Fruit fly (Drosophila melanogaster) whole organism, embryonic: ENCODE measurements around the gene alpha-Est7.

Experiments
- ATbp ChIP-seq: fragments of 200-800 bp; sonication (Bioruptor generic); optimal IDR thresholded peaks from 2 replicates; lab custom pipeline; 2017; ENCODE audit warnings: missing biosample characterization, mild to moderate bottlenecking, missing genetic modification characterization, missing genetic modification reagents
- Asciz ChIP-seq: fragments of 200-800 bp; sonication (Bioruptor generic); optimal IDR thresholded peaks from 2 replicates; lab custom pipeline; 2017; ENCODE audit warnings: missing biosample characterization, mild to moderate bottlenecking, missing genetic modification characterization, missing genetic modification reagents
- CG11456 ChIP-seq: fragments of 200-800 bp; sonication (Bioruptor generic); IDR thresholded peaks from 3 replicates; pipeline ENCODE4 v1.3.6; 2022; ENCODE audit warnings: missing biosample characterization, missing genetic modification characterization
- CG11504 ChIP-seq: fragments of 200-800 bp; sonication (Bioruptor generic); optimal IDR thresholded peaks from 3 replicates; lab custom pipeline; 2019; ENCODE audit warnings: missing biosample characterization, mild to moderate bottlenecking, missing genetic modification characterization, moderate library complexity
- CG12071 ChIP-seq: fragments of 200-800 bp; sonication (Bioruptor generic); optimal IDR thresholded peaks from 3 replicates; lab custom pipeline; 2018; ENCODE audit warnings: missing biosample characterization, mild to moderate bottlenecking, missing genetic modification characterization
- CG12155 ChIP-seq: fragments of 200-800 bp; sonication (Bioruptor generic); optimal IDR thresholded peaks from 3 replicates; lab custom pipeline; 2016; ENCODE audit warnings: missing biosample characterization, missing genetic modification characterization
- CG12219 ChIP-seq: fragments of 200-800 bp; sonication (Bioruptor generic); optimal IDR thresholded peaks from 3 replicates; lab custom pipeline; 2018; ENCODE audit warnings: missing biosample characterization, mild to moderate bottlenecking, missing genetic modification characterization
- CG12659 ChIP-seq: fragments of 200-800 bp; sonication (Bioruptor generic); optimal IDR thresholded peaks from 3 replicates; lab custom pipeline; 2017; ENCODE audit warnings: mild to moderate bottlenecking, missing biosample characterization, missing genetic modification reagents, missing genetic modification characterization
- CG12942 ChIP-seq: fragments of 200-800 bp; sonication (Bioruptor generic); optimal IDR thresholded peaks from 3 replicates; lab custom pipeline; 2016; ENCODE audit warnings: missing biosample characterization, missing genetic modification characterization
- CG14014 ChIP-seq: fragments of 200-800 bp; sonication (Bioruptor generic); IDR thresholded peaks from 2 replicates; pipeline ENCODE4 v1.3.6; 2022; ENCODE audit warnings: missing biosample characterization, missing genetic modification characterization
- CG30431 ChIP-seq: fragments of 200-800 bp; sonication (Bioruptor generic); optimal IDR thresholded peaks from 2 replicates; lab custom pipeline; 2017; ENCODE audit warnings: missing biosample characterization, missing genetic modification characterization
- CG31224 ChIP-seq: fragments of 200-800 bp; sonication (Bioruptor generic); IDR thresholded peaks from 2 replicates; pipeline ENCODE4 v1.3.6; 2022; ENCODE audit warnings: missing biosample characterization, missing genetic modification characterization
- CG32532 ChIP-seq: fragments of 200-800 bp; sonication (Bioruptor generic); IDR thresholded peaks from 2 replicates; pipeline ENCODE4 v1.3.6; 2022; ENCODE audit warnings: missing biosample characterization, missing genetic modification characterization
- CG34224 ChIP-seq: fragments of 200-800 bp; sonication (Bioruptor generic); IDR thresholded peaks from 3 replicates; pipeline ENCODE4 v1.3.6; 2022; ENCODE audit warnings: missing biosample characterization, missing genetic modification characterization; ENCODE audit not compliant: partially characterized antibody
- CG4328 ChIP-seq: fragments of 200-800 bp; sonication (Bioruptor generic); optimal IDR thresholded peaks from 3 replicates; lab custom pipeline; 2017; ENCODE audit warnings: missing biosample characterization, missing genetic modification reagents, missing genetic modification characterization
- CG6683 ChIP-seq: fragments of 200-800 bp; sonication (Bioruptor generic); optimal IDR thresholded peaks from 2 replicates; lab custom pipeline; 2017; ENCODE audit warnings: missing biosample characterization, mild to moderate bottlenecking, missing genetic modification characterization, missing genetic modification reagents
- CG7839 ChIP-seq: fragments of 200-800 bp; sonication (Bioruptor generic); optimal IDR thresholded peaks from 3 replicates; lab custom pipeline; 2018; ENCODE audit warnings: missing biosample characterization, mild to moderate bottlenecking, missing genetic modification characterization, moderate library complexity
- CG8290 ChIP-seq, 3 experiments: fragments of 200-800 bp; sonication (Bioruptor generic); optimal IDR thresholded peaks; 2 replicates each; lab custom pipeline; 2016 to 2019; ENCODE audit warnings: missing biosample characterization in 3 of 3, missing genetic modification characterization in 3 of 3, mild to moderate bottlenecking in 2 of 3, moderate library complexity in 1 of 3
- CG8765 ChIP-seq: fragments of 200-800 bp; sonication (Bioruptor generic); IDR thresholded peaks from 2 replicates; pipeline ENCODE4 v1.3.6; 2022; ENCODE audit warnings: missing biosample characterization, missing genetic modification characterization
- CTCF ChIP-seq: fragments of 200-800 bp; sonication (Bioruptor generic); optimal IDR thresholded peaks from 2 replicates; lab custom pipeline; 2017; ENCODE audit warnings: missing biosample characterization, mild to moderate bottlenecking, missing genetic modification characterization, moderate library complexity
- Camta ChIP-seq: fragments of 200-800 bp; sonication (Bioruptor generic); optimal IDR thresholded peaks from 2 replicates; lab custom pipeline; 2016; ENCODE audit warnings: missing biosample characterization, missing genetic modification characterization
- Dbx ChIP-seq: fragments of 200-800 bp; sonication (Bioruptor generic); IDR thresholded peaks from 3 replicates; pipeline ENCODE4 v1.3.6; 2022; ENCODE audit warnings: missing biosample characterization, missing genetic modification characterization
- Drgx ChIP-seq: fragments of 200-800 bp; sonication (Bioruptor generic); IDR thresholded peaks from 2 replicates; pipeline ENCODE4 v1.3.6; 2022; ENCODE audit warnings: missing biosample characterization, missing genetic modification characterization
- HLH3B ChIP-seq: fragments of 200-800 bp; sonication (Bioruptor generic); IDR thresholded peaks from 2 replicates; pipeline ENCODE4 v1.3.6; 2022; ENCODE audit warnings: missing biosample characterization, missing genetic modification characterization
- HLH54F ChIP-seq: fragments of 200-800 bp; sonication (Bioruptor generic); optimal IDR thresholded peaks from 3 replicates; lab custom pipeline; 2016; ENCODE audit warnings: missing biosample characterization, missing genetic modification characterization
- MESR4 ChIP-seq: fragments of 200-800 bp; sonication (Bioruptor generic); optimal IDR thresholded peaks from 2 replicates; lab custom pipeline; 2018; ENCODE audit warnings: missing biosample characterization, mild to moderate bottlenecking, missing genetic modification characterization, moderate library complexity
- Nf-YC ChIP-seq: fragments of 200-800 bp; optimal IDR thresholded peaks from 3 replicates; lab custom pipeline; 2019; ENCODE audit warnings: missing biosample characterization, mild to moderate bottlenecking, missing genetic modification characterization, moderate library complexity
- Ravus ChIP-seq: fragments of 200-800 bp; sonication (Bioruptor generic); IDR thresholded peaks from 2 replicates; pipeline ENCODE4 v1.3.6; 2022; ENCODE audit warnings: missing biosample characterization, missing genetic modification characterization
- Rfx ChIP-seq: fragments of 200-800 bp; sonication (Bioruptor generic); IDR thresholded peaks from 2 replicates; pipeline ENCODE4 v1.3.6; 2022; ENCODE audit warnings: missing biosample characterization, missing genetic modification characterization
- Side ChIP-seq: fragments of 200-800 bp; sonication (Bioruptor generic); optimal IDR thresholded peaks from 2 replicates; lab custom pipeline; 2016; ENCODE audit warnings: missing biosample characterization, missing genetic modification characterization
- TFAM ChIP-seq: fragments of 200-800 bp; sonication (Bioruptor generic); optimal IDR thresholded peaks from 2 replicates; lab custom pipeline; 2017; ENCODE audit warnings: missing biosample characterization, missing genetic modification characterization, inconsistent platforms
- ap ChIP-seq: fragments of 200-800 bp; sonication (Bioruptor generic); IDR thresholded peaks from 2 replicates; pipeline ENCODE4 v1.3.6; 2022; ENCODE audit warnings: missing biosample characterization, missing genetic modification characterization
- bbx ChIP-seq: fragments of 200-800 bp; sonication (Bioruptor generic); IDR thresholded peaks from 2 replicates; pipeline ENCODE4 v1.3.6; 2022; ENCODE audit warnings: missing biosample characterization, missing genetic modification characterization; ENCODE audit not compliant: partially characterized antibody
- bcd ChIP-seq: fragments of 200-800 bp; sonication (Bioruptor generic); optimal IDR thresholded peaks from 2 replicates; lab custom pipeline; 2017; ENCODE audit warnings: missing biosample characterization, mild to moderate bottlenecking, missing genetic modification characterization
- crol ChIP-seq: fragments of 200-800 bp; sonication (Bioruptor generic); IDR thresholded peaks from 2 replicates; pipeline ENCODE4 v1.3.6; 2022; ENCODE audit warnings: missing biosample characterization, missing genetic modification characterization
- dmrt11E ChIP-seq: fragments of 200-800 bp; sonication (Bioruptor generic); optimal IDR thresholded peaks from 3 replicates; lab custom pipeline; 2018; ENCODE audit warnings: missing biosample characterization, mild to moderate bottlenecking, missing genetic modification characterization, moderate library complexity
- fd102C ChIP-seq: fragments of 200-800 bp; sonication (Bioruptor generic); optimal IDR thresholded peaks from 2 replicates; lab custom pipeline; 2018; ENCODE audit warnings: missing biosample characterization, mild to moderate bottlenecking, missing genetic modification characterization, moderate library complexity
- grn ChIP-seq: fragments of 200-800 bp; sonication (Bioruptor generic); optimal IDR thresholded peaks from 3 replicates; lab custom pipeline; 2017; ENCODE audit warnings: missing biosample characterization, missing genetic modification characterization
- gro ChIP-seq: fragments of 200-800 bp; sonication (Bioruptor generic); optimal IDR thresholded peaks from 2 replicates; lab custom pipeline; 2016; ENCODE audit warnings: missing biosample characterization, missing genetic modification characterization
- gsb ChIP-seq: fragments of 200-800 bp; sonication (Bioruptor generic); IDR thresholded peaks from 2 replicates; pipeline ENCODE4 v1.3.6; 2022; ENCODE audit warnings: missing biosample characterization, missing genetic modification characterization
- jing ChIP-seq: fragments of 200-800 bp; sonication (Bioruptor generic); optimal IDR thresholded peaks from 2 replicates; lab custom pipeline; 2018; ENCODE audit warnings: missing biosample characterization, mild to moderate bottlenecking, missing genetic modification characterization
- odd ChIP-seq: fragments of 200-800 bp; sonication (Bioruptor generic); optimal IDR thresholded peaks from 2 replicates; lab custom pipeline; 2017; ENCODE audit warnings: missing biosample characterization, mild to moderate bottlenecking, missing genetic modification characterization
- peb ChIP-seq: fragments of 200-800 bp; sonication (Bioruptor generic); IDR thresholded peaks from 2 replicates; pipeline ENCODE4 v1.3.6; 2022; ENCODE audit warnings: missing biosample characterization, missing genetic modification characterization
- prd ChIP-seq, 3 experiments: fragments of >200 bp in 2 of 3; fragments of 200-800 bp in 1 of 3; sonication (Bioruptor generic) in 1 of 3; optimal IDR thresholded peaks in 2 of 3; IDR thresholded peaks in 1 of 3; 2 replicates in 2 of 3; 3 replicates in 1 of 3; pipeline versions ENCODE4 v1.3.6 to Lab custom; 2017 to 2022; ENCODE audit warnings: missing biosample characterization in 1 of 3, missing genetic modification characterization in 1 of 3
- pum ChIP-seq: fragments of 200-800 bp; sonication (Bioruptor generic); optimal IDR thresholded peaks from 2 replicates; lab custom pipeline; 2016; ENCODE audit warnings: missing biosample characterization, missing genetic modification characterization
- ro ChIP-seq: fragments of 200-800 bp; sonication (Bioruptor generic); IDR thresholded peaks from 2 replicates; pipeline ENCODE4 v1.3.6; 2022; ENCODE audit warnings: missing biosample characterization, missing genetic modification characterization
- so ChIP-seq: fragments of 200-800 bp; sonication (Bioruptor generic); IDR thresholded peaks from 3 replicates; pipeline ENCODE4 v1.3.6; 2022; ENCODE audit warnings: missing biosample characterization, missing genetic modification characterization
- tap ChIP-seq: fragments of 200-800 bp; optimal IDR thresholded peaks from 3 replicates; lab custom pipeline; 2019; ENCODE audit warnings: missing biosample characterization, mild to moderate bottlenecking, missing genetic modification characterization, moderate library complexity
- tll ChIP-seq, 2 experiments: fragments of 200-800 bp in 1 of 2; fragments of >200 bp in 1 of 2; sonication (Bioruptor generic) in 1 of 2; optimal IDR thresholded peaks; 2 replicates each; lab custom pipeline; 2017 to 2019; ENCODE audit warnings: missing biosample characterization in 2 of 2, missing genetic modification characterization in 2 of 2, mild to moderate bottlenecking in 1 of 2, moderate library complexity in 1 of 2
- vfl ChIP-seq: fragments of 200-800 bp; sonication (Bioruptor generic); optimal IDR thresholded peaks from 2 replicates; lab custom pipeline; 2016; ENCODE audit warnings: missing biosample characterization, missing genetic modification characterization

alpha-Est7 gene

DNA sequence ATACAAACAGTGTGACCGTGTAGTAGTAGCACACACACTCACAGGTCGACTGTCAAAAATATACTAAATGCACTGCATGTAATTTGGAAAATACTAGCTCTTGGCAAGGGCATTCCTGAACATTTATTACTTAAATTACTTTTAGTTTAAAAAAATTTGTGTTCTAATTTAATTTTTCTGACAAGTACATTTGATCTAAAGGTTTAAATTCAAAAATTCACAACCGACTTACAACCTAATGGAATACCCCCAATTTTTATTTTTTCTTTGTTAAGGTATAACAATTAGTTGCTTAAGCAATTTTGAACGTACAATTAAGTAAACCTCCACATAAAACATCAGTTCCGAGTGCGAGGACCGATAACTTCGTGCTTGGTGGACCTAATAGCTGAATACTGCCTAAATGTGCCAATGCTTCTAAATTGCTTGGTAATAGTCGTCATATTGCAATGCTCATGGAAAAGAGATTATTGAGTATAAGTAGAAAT lies 49.7 kb downstream of the alpha-Est7 start, which contains the start of gene CG1142 (continued):
- TF ChIP-seq pum (peak; percentile 94), CG12942 (GFP tag; lab: Kevin White, UChicago) (peak; percentile 97), gsb (GFP tag; lab: Robert Waterston, UW) (peak; percentile 97), Ravus (GFP tag; lab: Robert Waterston, UW) (peak; percentile 95), TFAM (peak; percentile 93), CG11456 (GFP tag; lab: Robert Waterston, UW) (peak; percentile 98), CG12219 (GFP tag; lab: Kevin White, UChicago) (peak; percentile 98), Camta (GFP tag; lab: Kevin White, UChicago) (peak; percentile 93), HLH54F (GFP tag; lab: Kevin White, UChicago) (peak; percentile 95), ro (GFP tag; lab: Robert Waterston, UW) (peak; percentile 94), grn (peak; percentile 72), tap (tag; lab: Kevin White, UChicago) (peak; percentile 99), fd102C (GFP tag; lab: Kevin White, UChicago) (peak; percentile 97), HLH3B (GFP tag; lab: Robert Waterston, UW) (peak; percentile 97), crol (GFP tag; lab: Robert Waterston, UW) (peak; percentile 81), CG12071 (GFP tag; lab: Kevin White, UChicago) (peak; percentile 97), CG7839 (tag; lab: Kevin White, UChicago) (peak; percentile 99), so (GFP tag; lab: Robert Waterston, UW) (peak; percentile 99), tll (GFP tag; optimal IDR thresholded peaks at IDR 0.05; lab: Kevin White, UChicago) (peak in 1 of 2 experiments; percentile 86), CG8290 (GFP tag; optimal IDR thresholded peaks at IDR 0.05; lab: Kevin White, UChicago) (peak; percentile 89), CG8290 (tag; optimal IDR thresholded peaks at IDR 0.05; lab: Kevin White, UChicago) (peak; percentile 94 to 96), ap (peak; percentile 99), CG30431 (GFP tag; lab: Kevin White, UChicago) (peak; percentile 93), CTCF (peak; percentile 73), peb (GFP tag; lab: Robert Waterston, UW) (peak; percentile 95), CG6683 (GFP tag; lab: Kevin White, UChicago) (peak; percentile 95), jing (GFP tag; lab: Kevin White, UChicago) (peak; percentile 94), dmrt11E (peak; percentile 100), CG14014 (GFP tag; lab: Robert Waterston, UW) (peak; percentile 99), MESR4 (peak; percentile 60), CG12659 (peak; percentile 99), bbx (GFP tag; lab: Robert Waterston, UW) (no peak), Rfx (GFP tag; lab: Robert Waterston, UW) (peak; percentile 99), odd (GFP tag; lab: Kevin White, UChicago) (peak; percentile 95), CG8765 (peak; percentile 98), CG34224 (GFP tag; lab: Robert Waterston, UW) (no peak), Nf-YC (tag; lab: Kevin White, UChicago) (peak; percentile 90), Drgx (GFP tag; lab: Robert Waterston, UW) (peak; percentile 98), vfl (peak; percentile 94), Asciz (peak; percentile 97), ATbp (GFP tag; lab: Kevin White, UChicago) (peak; percentile 96), CG32532 (GFP tag; lab: Robert Waterston, UW) (peak; percentile 99), Dbx (GFP tag; lab: Robert Waterston, UW) (peak; percentile 98), gro (GFP tag; lab: Kevin White, UChicago) (peak; percentile 77), prd (optimal IDR thresholded peaks at IDR 0.05; lab: Kevin White, UChicago) (no peak), prd (GFP tag; IDR thresholded peaks at IDR 0.05; lab: Robert Waterston, UW) (peak; percentile 99), CG4328 (GFP tag; lab: Kevin White, UChicago) (peak; percentile 95), CG11504 (tag; lab: Kevin White, UChicago) (peak; percentile 98), bcd (GFP tag; lab: Kevin White, UChicago) (peak; percentile 97), CG12155 (peak; percentile 96), CG31224 (GFP tag; lab: Robert Waterston, UW) (peak; percentile 96), Side (GFP tag; lab: Kevin White, UChicago) (peak; percentile 96)
